Worm (Caenorhabditis elegans): ENCODE data around the gene F35B12.10.
A peak's percentile ranks its signal among the peaks of the same experiment; 100 is the strongest.

Gene F35B12.10

DNA sequence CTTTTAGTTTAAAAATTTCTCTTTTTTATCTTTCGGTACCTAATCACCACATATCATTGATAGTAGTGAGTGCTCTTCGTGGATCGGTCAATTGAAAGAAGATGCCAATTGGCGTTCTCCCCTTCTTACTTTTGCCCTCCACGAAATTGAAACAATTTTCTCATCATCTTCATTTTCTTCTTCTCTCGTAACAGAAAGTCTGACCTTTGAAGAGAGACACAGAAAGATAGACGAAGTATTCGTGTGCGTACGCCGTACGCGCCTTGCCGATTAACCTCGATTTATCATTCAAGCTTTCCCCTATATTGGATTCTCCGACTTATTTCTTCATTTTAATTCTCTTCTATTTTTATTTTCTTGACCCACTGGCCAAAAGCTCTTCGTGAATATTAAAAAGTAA, 48.4 kb upstream of the F35B12.10 start:
- TF ChIP-seq hmg-1.1 (GFP tag; IDR thresholded peaks at IDR 0.05) = 0 out of 2 replicates have a peak, but pooled peaks have one; percentile 10
- TF ChIP-seq unc-62 (GFP tag; optimal IDR thresholded peaks at IDR 0.05 in 1 of 2) = peak in 1 of 2 experiments; percentile 61
- no peak for TF ChIP-seq unc-62 (tag; optimal IDR thresholded peaks at IDR 0.05)
- peak; percentile 10 for TF ChIP-seq nhr-28 (tag; optimal IDR thresholded peaks at IDR 0.05)
- peak; percentile 91 for TF ChIP-seq aha-1 (tag)
- TF ChIP-seq rbr-2 (tag; optimal IDR thresholded peaks at IDR 0.05) = no peak

DNA sequence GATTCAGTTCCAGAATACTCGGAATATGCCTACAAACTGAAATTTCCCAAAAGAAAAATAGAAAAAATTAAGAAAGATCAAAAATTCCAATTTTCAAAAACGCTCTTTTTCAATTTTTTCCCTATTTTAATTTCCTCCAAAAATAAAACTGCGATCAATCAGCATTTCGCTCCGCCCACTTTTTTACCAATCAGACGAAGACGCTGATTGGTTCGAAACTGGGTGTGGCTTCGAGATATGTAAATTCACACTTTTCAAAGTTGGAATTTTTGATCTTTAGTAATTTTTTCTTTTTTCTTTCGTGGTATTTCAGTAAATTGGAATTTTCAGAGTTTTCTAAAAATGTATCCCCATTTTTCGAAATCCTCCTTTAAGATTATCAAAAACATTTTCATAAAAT, 48.0 kb upstream of the F35B12.10 start:
- TF ChIP-seq nhr-25 (tag; optimal IDR thresholded peaks at IDR 0.05; ENCODE audit: borderline replicate concordance, insufficient read depth) (no peak), lin-39 (tag; optimal IDR thresholded peaks at IDR 0.05) (no peak), zag-1 (tag; optimal IDR thresholded peaks at IDR 0.05) (no peak), Y75B8A.6 (GFP tag; IDR thresholded peaks at IDR 0.05) (no peak), hlh-30 (tag; optimal IDR thresholded peaks at IDR 0.05; ENCODE audit: insufficient read depth) (no peak), nhr-28 (tag; optimal IDR thresholded peaks at IDR 0.05) (no peak), nhr-237 (tag; optimal IDR thresholded peaks at IDR 0.05) (no peak), ceh-20 (GFP tag; IDR thresholded peaks at IDR 0.05) (no peak)

DNA sequence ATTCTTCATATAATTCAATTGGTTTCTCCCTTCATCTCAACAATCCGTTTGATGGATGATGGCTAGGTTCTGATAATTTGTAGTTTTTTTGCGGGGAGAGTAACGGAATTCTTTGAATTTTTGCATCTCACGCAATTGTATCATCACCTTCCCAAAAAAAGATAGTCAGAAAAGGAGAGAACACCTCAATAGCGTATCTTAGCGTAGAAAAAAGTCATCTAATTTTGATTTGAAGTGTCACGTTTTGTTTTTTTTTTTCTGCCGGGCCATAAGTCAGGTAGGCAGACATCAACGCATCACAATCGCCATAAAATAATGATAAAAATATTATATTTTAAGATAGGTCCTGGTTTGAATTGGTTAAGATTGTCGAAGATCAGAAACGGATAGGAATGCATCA, 47.4 kb upstream of the F35B12.10 start:
- no peak for TF ChIP-seq nhr-237 (tag; optimal IDR thresholded peaks at IDR 0.05)
- peak; percentile 38 for TF ChIP-seq cey-2 (tag; optimal IDR thresholded peaks at IDR 0.05; ENCODE audit: borderline replicate concordance, insufficient read depth)
- TF ChIP-seq nhr-41 (GFP tag; IDR thresholded peaks at IDR 0.05) = no peak
- no peak for TF ChIP-seq ceh-62 (tag; optimal IDR thresholded peaks at IDR 0.05)
- TF ChIP-seq nhr-42 (GFP tag; IDR thresholded peaks at IDR 0.05) = no peak
- TF ChIP-seq D1046.2 (GFP tag; IDR thresholded peaks at IDR 0.05) = no peak
- peak; percentile 5 for TF ChIP-seq hlh-11 (tag; optimal IDR thresholded peaks at IDR 0.05)
- TF ChIP-seq unc-39 (tag; optimal IDR thresholded peaks at IDR 0.05) = no peak
- no peak for TF ChIP-seq attf-4 (tag; optimal IDR thresholded peaks at IDR 0.05)
- peak; percentile 39 for TF ChIP-seq hlh-30 (tag; optimal IDR thresholded peaks at IDR 0.05; ENCODE audit: insufficient read depth)
- no peak for TF ChIP-seq ces-1 (GFP tag; optimal IDR thresholded peaks at IDR 0.05)
- no peak for TF ChIP-seq fkh-10 (GFP tag; optimal IDR thresholded peaks at IDR 0.05)
- peak; percentile 49; the same call in 1 of the 2 replicates for TF ChIP-seq tra-1 (GFP tag; IDR thresholded peaks at IDR 0.05)
- peak; percentile 25 for TF ChIP-seq nhr-28 (tag; optimal IDR thresholded peaks at IDR 0.05)
- TF ChIP-seq skn-1 (tag; optimal IDR thresholded peaks at IDR 0.05) = no peak

DNA sequence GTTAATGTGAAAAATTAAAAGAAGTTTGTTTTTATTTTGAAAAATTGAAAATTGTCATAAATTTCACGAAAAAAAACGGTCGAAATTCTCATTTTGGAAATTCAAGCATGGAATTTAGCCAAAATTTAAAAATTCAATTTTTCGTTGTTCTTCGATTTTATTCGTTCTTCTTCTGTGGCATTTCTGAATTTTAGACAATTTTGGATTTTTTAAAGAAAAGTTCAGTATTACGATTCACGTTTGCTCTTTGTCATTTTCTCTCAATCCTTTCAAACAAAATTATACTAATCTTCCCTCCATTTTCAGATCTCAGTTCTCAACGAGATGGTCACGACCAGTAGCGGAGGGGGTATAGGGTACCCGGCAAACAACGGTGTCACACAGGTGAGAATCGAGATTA, 46.6 kb upstream of the F35B12.10 start, which contains the start of gene ape-1:
TSS of gene ape-1 (plus strand) at position 301 of the 400 bp plus-strand sequence.
- TF ChIP-seq zag-1 (tag; optimal IDR thresholded peaks at IDR 0.05) (no peak), mdt-29 (GFP tag; IDR thresholded peaks at IDR 0.05) (no peak), mep-1 (tag; optimal IDR thresholded peaks at IDR 0.05) (no peak), lir-3 (tag; optimal IDR thresholded peaks at IDR 0.05) (no peak), jun-1 (tag; optimal IDR thresholded peaks at IDR 0.05) (no peak), lim-7 (GFP tag; IDR thresholded peaks at IDR 0.05) (no peak), hlh-11 (tag; optimal IDR thresholded peaks at IDR 0.05) (no peak), nhr-11 (tag; optimal IDR thresholded peaks at IDR 0.05) (no peak), fos-1 (tag; optimal IDR thresholded peaks at IDR 0.05) (no peak), F49E8.2 (tag; optimal IDR thresholded peaks at IDR 0.05; ENCODE audit: borderline replicate concordance) (no peak), ces-1 (GFP tag; optimal IDR thresholded peaks at IDR 0.05) (no peak)

Measured in whole organism, L4 larva.